Fruit fly (Drosophila melanogaster): ENCODE data around the gene shep.

Gene shep

dm6 chr3L:5141380-5142101 is 136.2 kb downstream of the shep start, which contains the start of the genes Dhrs4 and Gdap1 (continued):
- TF ChIP-seq chinmo (GFP tag; IDR thresholded peaks at IDR 0.05; ENCODE audit: partially characterized antibody) (no peak), Dip2 (GFP tag; IDR thresholded peaks at IDR 0.05) (no peak), Med (GFP tag) (peak; percentile 56), knrl (GFP tag; IDR thresholded peaks at IDR 0.05; ENCODE audit: partially characterized antibody) (no peak), lilli (GFP tag; optimal IDR thresholded peaks at IDR 0.05) (no peak), dimm (GFP tag; IDR thresholded peaks at IDR 0.05) (no peak), Atf6 (GFP tag; IDR thresholded peaks at IDR 0.05) (no peak), Ada2b (GFP tag; IDR thresholded peaks at IDR 0.05) (no peak), Hmx (GFP tag; optimal IDR thresholded peaks at IDR 0.05) (no peak), sim (GFP tag; IDR thresholded peaks at IDR 0.05) (no peak), shn (GFP tag; optimal IDR thresholded peaks at IDR 0.05) (no peak), tgo (GFP tag; IDR thresholded peaks at IDR 0.05) (no peak), sens (GFP tag) (peak; percentile 64), sisA (GFP tag; IDR thresholded peaks at IDR 0.05) (no peak), CG7928 (GFP tag; optimal IDR thresholded peaks at IDR 0.05) (no peak), pnt (GFP tag; optimal IDR thresholded peaks at IDR 0.05) (no peak), ttk (GFP tag; IDR thresholded peaks at IDR 0.05) (no peak), en (GFP tag; optimal IDR thresholded peaks at IDR 0.05) (no peak), CG10543 (GFP tag; optimal IDR thresholded peaks at IDR 0.05) (no peak), CG10462 (GFP tag; optimal IDR thresholded peaks at IDR 0.05) (no peak), CG8388 (GFP tag; optimal IDR thresholded peaks at IDR 0.05) (no peak), CG6654 (GFP tag; optimal IDR thresholded peaks at IDR 0.05) (no peak), CG15514 (GFP tag; optimal IDR thresholded peaks at IDR 0.05) (peak; percentile 96), eyg (GFP tag; optimal IDR thresholded peaks at IDR 0.05) (no peak), CG10274 (GFP tag; optimal IDR thresholded peaks at IDR 0.05) (no peak), seq (GFP tag; IDR thresholded peaks at IDR 0.05) (no peak), az2 (GFP tag; optimal IDR thresholded peaks at IDR 0.05) (no peak), salm (tag; optimal IDR thresholded peaks at IDR 0.05) (no peak)

dm6 chr3L:5139312-5139711 is 138.4 kb downstream of the shep start, which contains the start of the genes Tcs5 and CHMP2B:
Gene Tcs5 (minus strand): TSS chr3L:5139395.
Gene CHMP2B (plus strand): TSS chr3L:5139619.
- TF ChIP-seq Rfx (GFP tag; IDR thresholded peaks at IDR 0.05): peak; percentile 100
- peak; percentile 97 for TF ChIP-seq CG6683 (GFP tag; optimal IDR thresholded peaks at IDR 0.05)
- TF ChIP-seq disco-r (GFP tag; optimal IDR thresholded peaks at IDR 0.05): peak; percentile 99
- TF ChIP-seq gt (GFP tag; IDR thresholded peaks at IDR 0.05): peak; percentile 100
- peak; percentile 100 for TF ChIP-seq gsb (GFP tag; IDR thresholded peaks at IDR 0.05)
- TF ChIP-seq CG11398 (GFP tag; optimal IDR thresholded peaks at IDR 0.05): peak; percentile 99
- peak; percentile 100 for TF ChIP-seq sr (GFP tag; IDR thresholded peaks at IDR 0.05)
- peak; percentile 96 for TF ChIP-seq CG7745 (tag; optimal IDR thresholded peaks at IDR 0.05)
- TF ChIP-seq CG10267 (tag; optimal IDR thresholded peaks at IDR 0.05): peak; percentile 97
- peak; percentile 99 for TF ChIP-seq gcm (GFP tag; optimal IDR thresholded peaks at IDR 0.05)
- peak; percentile 100 for TF ChIP-seq CG10979 (tag; optimal IDR thresholded peaks at IDR 0.05)
- TF ChIP-seq Ets65A (GFP tag): peak; percentile 99
- TF ChIP-seq CG16813 (GFP tag; IDR thresholded peaks at IDR 0.05; ENCODE audit: partially characterized antibody): peak; percentile 38; the same call in 1 of the 3 replicates
- TF ChIP-seq CG3847 (GFP tag; IDR thresholded peaks at IDR 0.05): peak; percentile 100
- peak; percentile 99 for TF ChIP-seq nau (GFP tag; optimal IDR thresholded peaks at IDR 0.05)
- TF ChIP-seq insv (GFP tag; optimal IDR thresholded peaks at IDR 0.05): peak; percentile 79 to 89
- peak; percentile 100 for TF ChIP-seq tgo (GFP tag; IDR thresholded peaks at IDR 0.05)
- peak; percentile 100 for TF ChIP-seq C15 (GFP tag; IDR thresholded peaks at IDR 0.05)
- peak; percentile 100 for TF ChIP-seq CG17359 (tag; optimal IDR thresholded peaks at IDR 0.05)
- TF ChIP-seq CG12942 (GFP tag; optimal IDR thresholded peaks at IDR 0.05): peak; percentile 100
- TF ChIP-seq CG8388 (GFP tag; optimal IDR thresholded peaks at IDR 0.05): peak; percentile 99
- TF ChIP-seq Eip74EF (GFP tag; optimal IDR thresholded peaks at IDR 0.05): peak in 1 of 2 experiments; percentile 92
- peak; percentile 99 to 100 for TF ChIP-seq bsh (GFP tag; optimal IDR thresholded peaks at IDR 0.05)
- peak; percentile 100 for TF ChIP-seq fd3F (GFP tag; optimal IDR thresholded peaks at IDR 0.05)
- TF ChIP-seq dimm (GFP tag; IDR thresholded peaks at IDR 0.05): peak; percentile 100
- peak; percentile 88 for TF ChIP-seq CG7928 (GFP tag; optimal IDR thresholded peaks at IDR 0.05)

Data from whole organism, embryonic.